Fruit fly (Drosophila melanogaster) whole organism, embryonic: ENCODE data around the gene CG12420.

Experiments
- Antp ChIP-seq: fragments of 200-800 bp; sonication (Bioruptor generic); optimal IDR thresholded peaks from 3 replicates; lab custom pipeline; 2016; ENCODE audit warnings: missing biosample characterization, missing genetic modification characterization
- Blimp-1 ChIP-seq: fragments of 200-800 bp; sonication (Bioruptor generic); optimal IDR thresholded peaks from 3 replicates; lab custom pipeline; 2018; ENCODE audit warnings: missing biosample characterization, missing genetic modification characterization, mild to moderate bottlenecking, moderate library complexity, missing genetic modification reagents
- CG10147 ChIP-seq: fragments of 200-800 bp; sonication (Bioruptor generic); optimal IDR thresholded peaks from 2 replicates; lab custom pipeline; 2019; ENCODE audit warnings: missing biosample characterization, mild to moderate bottlenecking, missing genetic modification characterization, moderate library complexity
- CG11723 ChIP-seq: fragments of 200-800 bp; sonication (Bioruptor generic); optimal IDR thresholded peaks from 2 replicates; lab custom pipeline; 2017; ENCODE audit warnings: missing biosample characterization, mild to moderate bottlenecking, missing genetic modification characterization
- CG17385 ChIP-seq: fragments of 200-800 bp; sonication (Bioruptor generic); optimal IDR thresholded peaks from 3 replicates; lab custom pipeline; 2018; ENCODE audit warnings: missing biosample characterization, mild to moderate bottlenecking, missing genetic modification characterization
- CG1832 ChIP-seq: fragments of 200-800 bp; sonication (Bioruptor generic); optimal IDR thresholded peaks from 2 replicates; lab custom pipeline; 2017; ENCODE audit warnings: missing biosample characterization, mild to moderate bottlenecking, missing genetic modification characterization, inconsistent platforms
- CG33557 ChIP-seq: fragments of 200-800 bp; sonication (Bioruptor generic); optimal IDR thresholded peaks from 2 replicates; lab custom pipeline; 2019; ENCODE audit warnings: missing biosample characterization, mild to moderate bottlenecking, missing genetic modification characterization, moderate library complexity
- CG34376 ChIP-seq: fragments of 200-800 bp; sonication (Bioruptor generic); optimal IDR thresholded peaks from 2 replicates; lab custom pipeline; 2018; ENCODE audit warnings: missing biosample characterization, mild to moderate bottlenecking, missing genetic modification characterization
- CG6765 ChIP-seq: fragments of 200-800 bp; sonication (Bioruptor generic); optimal IDR thresholded peaks from 3 replicates; lab custom pipeline; 2017; ENCODE audit warnings: missing biosample characterization, mild to moderate bottlenecking, missing genetic modification characterization
- CG7745 ChIP-seq: fragments of 200-800 bp; sonication (Bioruptor generic); optimal IDR thresholded peaks from 2 replicates; lab custom pipeline; 2018; ENCODE audit warnings: missing biosample characterization, mild to moderate bottlenecking, missing genetic modification characterization, moderate library complexity
- CG7963 ChIP-seq: fragments of 200-800 bp; sonication (Bioruptor generic); IDR thresholded peaks from 3 replicates; pipeline ENCODE4 v1.3.6; 2022; ENCODE audit warnings: missing biosample characterization, missing genetic modification characterization; ENCODE audit not compliant: partially characterized antibody
- CG8765 ChIP-seq: fragments of 200-800 bp; sonication (Bioruptor generic); IDR thresholded peaks from 2 replicates; pipeline ENCODE4 v1.3.6; 2022; ENCODE audit warnings: missing biosample characterization, missing genetic modification characterization
- Dek ChIP-seq: fragments of 200-800 bp; sonication (Bioruptor generic); optimal IDR thresholded peaks from 3 replicates; lab custom pipeline; 2019; ENCODE audit warnings: missing biosample characterization, mild to moderate bottlenecking, missing genetic modification characterization, moderate library complexity
- HmgD ChIP-seq: fragments of 200-800 bp; sonication (Bioruptor generic); optimal IDR thresholded peaks from 3 replicates; lab custom pipeline; 2016; ENCODE audit warnings: missing biosample characterization, missing genetic modification characterization
- Med ChIP-seq: fragments of 200-800 bp; sonication (Bioruptor generic); peaks from one replicate; lab custom pipeline; 2016; ENCODE audit warnings: missing biosample characterization, missing genetic modification characterization, mild to moderate bottlenecking, inconsistent platforms, moderate library complexity
- Pdp1 ChIP-seq, 2 experiments: fragments of 200-800 bp; sonication (Bioruptor generic); optimal IDR thresholded peaks; 3 replicates each; lab custom pipeline; 2016; ENCODE audit warnings: missing biosample characterization in 2 of 2, missing genetic modification characterization in 2 of 2, mild to moderate bottlenecking in 1 of 2, moderate library complexity in 1 of 2
- Side ChIP-seq: fragments of 200-800 bp; sonication (Bioruptor generic); optimal IDR thresholded peaks from 2 replicates; lab custom pipeline; 2016; ENCODE audit warnings: missing biosample characterization, missing genetic modification characterization
- Sin3A ChIP-seq: fragments of >200 bp; optimal IDR thresholded peaks from 2 replicates; lab custom pipeline; 2018
- Six4 ChIP-seq: fragments of 200-800 bp; sonication (Bioruptor generic); optimal IDR thresholded peaks from 2 replicates; lab custom pipeline; 2016; ENCODE audit warnings: missing biosample characterization, missing genetic modification characterization
- Trl ChIP-seq, 3 experiments: fragments of >200 bp in 2 of 3; fragments of 200-800 bp in 1 of 3; sonication (Bioruptor generic) in 1 of 3; optimal IDR thresholded peaks; 2 replicates in 1 of 3; 3 replicates in 2 of 3; lab custom pipeline; 2016 to 2017; ENCODE audit warnings: missing biosample characterization in 1 of 3, missing genetic modification characterization in 1 of 3
- Usf ChIP-seq: fragments of 200-800 bp; sonication (Bioruptor generic); optimal IDR thresholded peaks from 2 replicates; lab custom pipeline; 2017; ENCODE audit warnings: missing genotype, missing biosample characterization, missing genetic modification characterization
- ato ChIP-seq: fragments of 200-800 bp; sonication (Bioruptor generic); IDR thresholded peaks from 2 replicates; pipeline ENCODE4 v1.3.6; 2022; ENCODE audit warnings: missing biosample characterization, missing genetic modification characterization; ENCODE audit not compliant: partially characterized antibody
- bcd ChIP-seq: fragments of 200-800 bp; sonication (Bioruptor generic); optimal IDR thresholded peaks from 2 replicates; lab custom pipeline; 2017; ENCODE audit warnings: missing biosample characterization, mild to moderate bottlenecking, missing genetic modification characterization
- br ChIP-seq: fragments of >200 bp; optimal IDR thresholded peaks from 2 replicates; lab custom pipeline; 2017
- cad ChIP-seq: fragments of >200 bp; optimal IDR thresholded peaks from 2 replicates; lab custom pipeline; 2017; ENCODE audit warnings: missing biosample characterization, missing genetic modification characterization
- cas ChIP-seq: fragments of 200-800 bp; sonication (Bioruptor generic); IDR thresholded peaks from 2 replicates; pipeline ENCODE4 v1.3.6; 2022; ENCODE audit warnings: missing biosample characterization, missing genetic modification characterization
- cg ChIP-seq: fragments of 200-800 bp; sonication (Bioruptor generic); optimal IDR thresholded peaks from 3 replicates; lab custom pipeline; 2019; ENCODE audit warnings: missing biosample characterization, mild to moderate bottlenecking, missing genetic modification characterization, moderate library complexity
- dmrt11E ChIP-seq: fragments of 200-800 bp; sonication (Bioruptor generic); optimal IDR thresholded peaks from 3 replicates; lab custom pipeline; 2018; ENCODE audit warnings: missing biosample characterization, mild to moderate bottlenecking, missing genetic modification characterization, moderate library complexity
- en ChIP-seq: fragments of 200-800 bp; sonication (Bioruptor generic); optimal IDR thresholded peaks from 2 replicates; lab custom pipeline; 2016; ENCODE audit warnings: missing biosample characterization, missing genetic modification characterization
- eve ChIP-seq, 2 experiments: fragments of >200 bp; optimal IDR thresholded peaks; 2 replicates each; lab custom pipeline; 2017; ENCODE audit warnings: missing biosample characterization in 2 of 2, missing genetic modification characterization in 2 of 2
- exex ChIP-seq: fragments of 200-800 bp; sonication (Bioruptor generic); optimal IDR thresholded peaks from 4 replicates; lab custom pipeline; 2018; ENCODE audit warnings: missing biosample characterization, mild to moderate bottlenecking, missing genetic modification characterization, moderate library complexity
- gcm ChIP-seq: fragments of 200-800 bp; sonication (Bioruptor generic); optimal IDR thresholded peaks from 2 replicates; lab custom pipeline; 2019; ENCODE audit warnings: missing biosample characterization, mild to moderate bottlenecking, missing genetic modification characterization, moderate library complexity
- ind ChIP-seq: fragments of 200-800 bp; sonication (Bioruptor generic); optimal IDR thresholded peaks from 3 replicates; lab custom pipeline; 2016; ENCODE audit warnings: missing biosample characterization, missing genetic modification characterization
- insv ChIP-seq, 2 experiments: fragments of 200-800 bp; sonication (Bioruptor generic); optimal IDR thresholded peaks; 3 replicates each; lab custom pipeline; 2016 to 2018; ENCODE audit warnings: missing biosample characterization in 2 of 2, missing genetic modification characterization in 2 of 2
- klu ChIP-seq: fragments of 200-800 bp; sonication (Bioruptor generic); IDR thresholded peaks from 2 replicates; pipeline ENCODE4 v1.3.6; 2022; ENCODE audit warnings: missing biosample characterization, missing genetic modification characterization
- kni ChIP-seq: fragments of 200-800 bp; sonication (Bioruptor generic); optimal IDR thresholded peaks from 3 replicates; lab custom pipeline; 2017; ENCODE audit warnings: mild to moderate bottlenecking, missing biosample characterization, missing genetic modification reagents, missing genetic modification characterization
- mirr ChIP-seq: fragments of 200-800 bp; sonication (Bioruptor generic); optimal IDR thresholded peaks from 3 replicates; lab custom pipeline; 2018; ENCODE audit warnings: missing biosample characterization, mild to moderate bottlenecking, missing genetic modification characterization
- nau ChIP-seq: fragments of 200-800 bp; sonication (Bioruptor generic); optimal IDR thresholded peaks from 3 replicates; lab custom pipeline; 2017; ENCODE audit warnings: missing biosample characterization, mild to moderate bottlenecking, missing genetic modification characterization, missing genetic modification reagents
- ro ChIP-seq: fragments of 200-800 bp; sonication (Bioruptor generic); IDR thresholded peaks from 2 replicates; pipeline ENCODE4 v1.3.6; 2022; ENCODE audit warnings: missing biosample characterization, missing genetic modification characterization
- salm ChIP-seq: fragments of 200-800 bp; sonication (Bioruptor generic); optimal IDR thresholded peaks from 2 replicates; lab custom pipeline; 2018; ENCODE audit warnings: missing biosample characterization, mild to moderate bottlenecking, missing genetic modification characterization
- sd ChIP-seq: fragments of 200-800 bp; sonication (Bioruptor generic); optimal IDR thresholded peaks from 3 replicates; lab custom pipeline; 2018; ENCODE audit warnings: missing biosample characterization, mild to moderate bottlenecking, missing genetic modification characterization, moderate library complexity
- sens ChIP-seq: fragments of 200-800 bp; sonication (Bioruptor generic); peaks from one replicate; lab custom pipeline; 2016; ENCODE audit warnings: missing biosample characterization, missing genetic modification characterization
- slp2 ChIP-seq: fragments of 200-800 bp; sonication (Bioruptor generic); optimal IDR thresholded peaks from 2 replicates; lab custom pipeline; 2016; ENCODE audit warnings: missing biosample characterization, missing genetic modification characterization
- sqz ChIP-seq: fragments of 200-800 bp; sonication (Bioruptor generic); optimal IDR thresholded peaks from 3 replicates; lab custom pipeline; 2018; ENCODE audit warnings: missing biosample characterization, mild to moderate bottlenecking, missing genetic modification characterization
- sug ChIP-seq: fragments of 200-800 bp; optimal IDR thresholded peaks from 2 replicates; lab custom pipeline; 2019; ENCODE audit warnings: missing biosample characterization, mild to moderate bottlenecking, missing genetic modification characterization, moderate library complexity
- zen ChIP-seq: fragments of 200-800 bp; sonication (Bioruptor generic); optimal IDR thresholded peaks from 3 replicates; lab custom pipeline; 2018; ENCODE audit warnings: missing biosample characterization, mild to moderate bottlenecking, missing genetic modification characterization, moderate library complexity

CG12420 gene

dm6 chr3R:10263972-10264536 lies 41.6 kb downstream of the CG12420 start, which contains the start of gene Nuak (continued):
- peak; percentile 84 for TF ChIP-seq bcd (GFP tag; lab: Kevin White, UChicago)
- peak; percentile 58 for TF ChIP-seq Usf (GFP tag; lab: Kevin White, UChicago)
- TF ChIP-seq cas (GFP tag; lab: Robert Waterston, UW) = no peak
- TF ChIP-seq klu (GFP tag; lab: Robert Waterston, UW) = no peak
- peak; percentile 95 for TF ChIP-seq ind
- no peak for TF ChIP-seq br (lab: Kevin White, UChicago)
- TF ChIP-seq CG8765 (GFP tag; lab: Robert Waterston, UW) = no peak
- peak; percentile 32 for TF ChIP-seq CG7745 (tag; lab: Kevin White, UChicago)
- peak; percentile 97 for TF ChIP-seq slp2 (GFP tag; lab: Kevin White, UChicago)
- peak; percentile 68 for TF ChIP-seq CG11723 (GFP tag; lab: Kevin White, UChicago)
- TF ChIP-seq Dek (tag; lab: Kevin White, UChicago) = peak; percentile 79
- TF ChIP-seq, all 482 proteins: peak for 301

dm6 chr3R:10264601-10265421 lies 42.3 kb downstream of the CG12420 start:
- TF ChIP-seq CG34376 (GFP tag; lab: Kevin White, UChicago) = peak; percentile 15
- TF ChIP-seq gcm = no peak
- TF ChIP-seq sd (tag; lab: Kevin White, UChicago) = peak; percentile 22
- no peak for TF ChIP-seq en
- peak; percentile 5 for TF ChIP-seq cad (GFP tag; lab: Kevin White, UChicago)
- TF ChIP-seq nau = peak; percentile 71
- TF ChIP-seq CG10147 (GFP tag; lab: Kevin White, UChicago) = no peak
- TF ChIP-seq salm = peak; percentile 6
- TF ChIP-seq CG17385 = peak; percentile 87
- TF ChIP-seq dmrt11E = no peak
- TF ChIP-seq CG7745 (tag; lab: Kevin White, UChicago) = peak; percentile 91
- peak; percentile 90 for TF ChIP-seq cg (GFP tag; lab: Kevin White, UChicago)
- TF ChIP-seq zen (tag; lab: Kevin White, UChicago) = peak; percentile 68
- TF ChIP-seq Sin3A (lab: Kevin White, UChicago) = no peak
- peak; percentile 37 for TF ChIP-seq mirr
- peak; percentile 18 for TF ChIP-seq CG33557 (GFP tag; lab: Kevin White, UChicago)
- TF ChIP-seq HmgD (GFP tag; lab: Kevin White, UChicago) = no peak
- peak; percentile 56 for TF ChIP-seq sqz (GFP tag; lab: Kevin White, UChicago)
- peak; percentile 41 for TF ChIP-seq sug
- no peak for TF ChIP-seq Six4
- TF ChIP-seq Antp (GFP tag; lab: Kevin White, UChicago) = no peak
- peak; percentile 11 for TF ChIP-seq CG6765 (GFP tag; lab: Kevin White, UChicago)
- no peak for TF ChIP-seq ato
- peak; percentile 68 for TF ChIP-seq exex (tag; lab: Kevin White, UChicago)
- no peak for TF ChIP-seq CG7963 (GFP tag; lab: Robert Waterston, UW)
- TF ChIP-seq kni (GFP tag; lab: Kevin White, UChicago) = peak; percentile 66
- TF ChIP-seq Blimp-1 = peak; percentile 96
- peak in 1 of 2 experiments; percentile 95 for TF ChIP-seq Pdp1 (GFP tag; optimal IDR thresholded peaks at IDR 0.05; lab: Kevin White, UChicago)
- peak in 1 of 2 experiments; percentile 38 for TF ChIP-seq eve (GFP tag; optimal IDR thresholded peaks at IDR 0.05; lab: Kevin White, UChicago)
- TF ChIP-seq Side (GFP tag; lab: Kevin White, UChicago) = no peak
- peak; percentile 69 for TF ChIP-seq Med
- peak; percentile 22 to 60 for TF ChIP-seq Trl (optimal IDR thresholded peaks at IDR 0.05; lab: Kevin White, UChicago)
- TF ChIP-seq Trl (GFP tag; optimal IDR thresholded peaks at IDR 0.05; lab: Kevin White, UChicago) = no peak
- peak; percentile 81 to 97 for TF ChIP-seq insv (GFP tag; optimal IDR thresholded peaks at IDR 0.05; lab: Kevin White, UChicago)
- TF ChIP-seq CG1832 (GFP tag; lab: Kevin White, UChicago) = peak; percentile 12
- peak; percentile 77 for TF ChIP-seq sens (GFP tag; lab: Kevin White, UChicago)
- no peak for TF ChIP-seq ro
